Worm (Caenorhabditis elegans) whole organism, dauer: ENCODE measurements around the gene T09F5.1.
"Not testable (repeated sequence)": the region's sequence is repeated elsewhere in the genome, so short reads cannot be mapped to it uniquely, and the experiment has no call there.

Experiments used
- unc-62 ChIP-seq: sonication (generic microtip); optimal IDR thresholded peaks from 2 replicates; lab custom pipeline; 2017; ENCODE audit warnings: missing biosample characterization, missing genetic modification reagents, missing genetic modification characterization

The T09F5.1 gene

DNA sequence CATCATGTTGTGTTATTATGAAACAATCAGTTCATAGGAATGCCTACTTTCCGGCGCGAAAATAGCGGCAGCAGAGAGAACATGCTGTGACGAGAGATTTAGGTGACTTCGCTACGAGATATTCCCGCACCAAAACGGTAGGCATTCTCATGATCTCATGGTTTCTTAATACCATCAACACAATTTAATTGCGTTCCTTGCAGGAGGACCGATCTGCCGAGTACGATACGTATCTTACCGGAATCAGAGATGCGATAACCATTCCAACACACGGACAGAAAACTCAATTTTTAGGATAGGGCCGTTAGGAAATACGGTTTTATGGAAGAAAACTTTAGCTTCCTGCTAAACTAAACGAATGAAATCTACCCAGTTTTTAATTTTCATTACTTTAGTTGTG is at the start of gene T09F5.1:
T09F5.1 (plus strand) TSS at position 301 of the 400 bp plus-strand sequence.
- TF ChIP-seq unc-62 (GFP tag; lab: Kevin White, UChicago) = no peak

DNA sequence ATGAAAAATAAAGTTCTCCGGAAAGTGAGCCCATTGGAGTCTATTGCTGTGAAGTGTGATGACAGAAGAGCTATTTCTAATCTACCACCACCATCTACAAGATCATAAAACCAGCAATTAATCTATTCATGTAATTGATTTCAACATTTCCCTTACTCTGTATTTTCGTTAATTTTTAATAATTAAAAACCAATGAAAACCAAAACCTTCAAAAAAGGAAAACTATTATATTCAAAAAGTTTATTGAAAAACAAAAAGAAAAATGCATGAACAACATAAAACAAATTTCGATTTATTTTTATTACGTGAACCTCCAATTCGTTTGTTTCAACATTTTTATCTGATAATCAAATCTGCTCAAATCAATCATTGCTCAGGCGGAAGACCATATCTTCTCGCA is 49.5 kb upstream of the T09F5.1 start, which contains the start of gene C01G10.1:
C01G10.1 (plus strand) TSS at position 301 of the 400 bp plus-strand sequence.
- TF ChIP-seq unc-62 (GFP tag; lab: Kevin White, UChicago) = no peak

DNA sequence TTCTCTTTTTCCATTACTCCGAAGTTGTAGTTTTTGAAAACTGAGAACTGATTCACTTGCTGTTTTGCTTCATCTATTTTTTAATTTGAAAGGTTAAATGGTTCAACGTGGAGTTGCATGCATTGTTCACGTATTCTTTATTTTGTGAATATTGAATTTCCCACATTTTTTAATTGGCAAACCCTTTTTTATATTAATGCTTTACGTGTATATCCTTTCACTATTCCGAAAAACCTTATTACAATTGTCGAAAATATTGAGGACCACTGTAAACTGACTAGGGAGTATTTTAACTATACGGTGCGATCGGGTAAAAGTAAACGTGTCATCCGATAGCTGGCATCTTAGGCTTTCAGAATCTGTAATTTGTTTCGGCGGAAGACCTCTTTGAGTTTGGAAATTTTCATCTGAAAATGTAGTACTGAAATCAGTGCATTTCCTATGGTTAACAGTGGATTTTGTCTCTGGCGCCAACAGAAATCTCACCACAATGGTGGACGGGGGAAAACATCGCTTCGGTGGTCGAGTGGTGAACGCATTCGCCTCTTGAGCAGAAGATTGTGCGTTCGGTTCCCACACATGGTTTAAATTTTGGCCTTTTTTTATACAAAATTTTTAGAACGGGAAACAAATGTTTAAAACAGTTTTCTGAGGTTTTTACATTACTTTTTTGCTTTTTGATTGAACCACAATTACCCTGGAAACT is 42.9 kb upstream of the T09F5.1 start, which contains the start of gene C01G10.14:
C01G10.14 (minus strand) TSS at position 51 of the 706 bp plus-strand sequence.
- not testable (repeated sequence) for TF ChIP-seq unc-62 (GFP tag; lab: Kevin White, UChicago)

ce11 chrV:15109260-15109659 is 39.6 kb upstream of the T09F5.1 start, which contains the start of gene Y75B12A.2:
TSS of gene Y75B12A.2 (plus strand) at chrV:15109560.
- no peak for TF ChIP-seq unc-62 (GFP tag; lab: Kevin White, UChicago)

ce11 chrV:15111660-15112059 is 37.2 kb upstream of the T09F5.1 start, which contains the start of gene T01G5.7:
TSS of gene T01G5.7 (plus strand) at chrV:15111960.
- TF ChIP-seq unc-62 (GFP tag; lab: Kevin White, UChicago) = no peak

ce11 chrV:15113992-15114391 is 34.9 kb upstream of the T09F5.1 start, which contains the start of gene T01G5.6:
TSS of gene T01G5.6 (minus strand) at chrV:15114092.
- no peak for TF ChIP-seq unc-62 (GFP tag; lab: Kevin White, UChicago)

ce11 chrV:15115968-15116367 is 32.9 kb upstream of the T09F5.1 start, which contains the start of gene T01G5.8:
TSS of gene T01G5.8 (plus strand) at chrV:15116268.
- not testable (repeated sequence) for TF ChIP-seq unc-62 (GFP tag; lab: Kevin White, UChicago)

- no peak for TF ChIP-seq unc-62 (GFP tag; lab: Kevin White, UChicago)
Observed at ce11 chrV:15119517-15119916, 29.4 kb upstream of the T09F5.1 start, which contains the start of gene flor-1. TSS of gene flor-1 (minus strand) at chrV:15119617.

- TF ChIP-seq unc-62 (GFP tag; lab: Kevin White, UChicago) = not testable (repeated sequence)
Observed at ce11 chrV:15125162-15125561, 23.7 kb upstream of the T09F5.1 start, which contains the start of gene ugt-30. TSS of gene ugt-30 (minus strand) at chrV:15125262.

ce11 chrV:15127413-15127812 is 21.5 kb upstream of the T09F5.1 start, which contains the start of gene srj-27:
TSS of gene srj-27 (minus strand) at chrV:15127513.
- no peak for TF ChIP-seq unc-62 (GFP tag; lab: Kevin White, UChicago)

ce11 chrV:15127955-15128354 is 20.9 kb upstream of the T09F5.1 start, which contains the start of gene srr-7:
TSS of gene srr-7 (plus strand) at chrV:15128255.
- no peak for TF ChIP-seq unc-62 (GFP tag; lab: Kevin White, UChicago)

DNA sequence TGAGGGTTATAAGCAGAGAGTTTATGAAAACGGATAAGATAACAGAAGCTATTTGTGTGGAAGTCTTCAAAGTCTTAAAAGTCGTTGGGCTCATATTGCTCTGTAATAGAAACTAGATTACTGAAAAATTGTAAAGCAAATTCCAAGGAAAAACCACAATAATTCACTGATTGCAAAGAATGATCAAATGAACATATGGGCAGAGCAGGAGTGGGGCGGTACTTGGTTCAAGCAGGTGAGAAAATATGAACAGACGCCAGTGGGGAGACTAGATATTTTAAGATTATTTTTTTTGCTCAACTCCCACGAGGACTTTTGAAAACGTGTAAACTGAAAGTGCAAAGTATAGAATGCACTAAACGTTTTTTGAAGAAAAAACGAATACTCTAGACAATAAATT is 16.5 kb upstream of the T09F5.1 start, which contains the start of gene str-171:
str-171 (minus strand) TSS at position 101 of the 400 bp plus-strand sequence.
- no peak for TF ChIP-seq unc-62 (GFP tag; lab: Kevin White, UChicago)

ce11 chrV:15133812-15134211 is 15.1 kb upstream of the T09F5.1 start:
- TF ChIP-seq unc-62 (GFP tag; lab: Kevin White, UChicago) = no peak

ce11 chrV:15136772-15137171 is 12.1 kb upstream of the T09F5.1 start, which contains the start of gene aipl-1:
TSS of gene aipl-1 (minus strand) at chrV:15136801.
- no peak for TF ChIP-seq unc-62 (GFP tag; lab: Kevin White, UChicago)

- no peak for TF ChIP-seq unc-62 (GFP tag; lab: Kevin White, UChicago)
Observed at ce11 chrV:15139811-15140210, 9.1 kb upstream of the T09F5.1 start.

ce11 chrV:15140247-15140646 is 8.7 kb upstream of the T09F5.1 start, which contains the start of gene K08F9.3:
TSS of gene K08F9.3 (plus strand) at chrV:15140547.
- TF ChIP-seq unc-62 (GFP tag; lab: Kevin White, UChicago) = no peak
